Worm (Caenorhabditis elegans) whole organism, early embryonic: ENCODE data around the gene C17H12.2.

Source experiments
- B0310.2 ChIP-seq: sonication (generic microtip); optimal IDR thresholded peaks from 2 replicates; lab custom pipeline; 2016; ENCODE audit warnings: mild to moderate bottlenecking, missing genetic modification characterization, missing compliant biosample characterization
- F13C5.2 ChIP-seq: sonication (generic microtip); optimal IDR thresholded peaks from 2 replicates; lab custom pipeline; 2017; ENCODE audit warnings: mild to moderate bottlenecking, missing genetic modification characterization, inconsistent platforms, missing compliant biosample characterization
- aly-1 ChIP-seq: sonication (generic microtip); optimal IDR thresholded peaks from 2 replicates; lab custom pipeline; 2016; ENCODE audit warnings: missing genetic modification characterization, missing compliant biosample characterization
- ama-1 ChIP-seq: fragments of 150-350 bp; optimal IDR thresholded peaks from 2 replicates; lab custom pipeline; 2014
- ceh-13 ChIP-seq: fragments of 200-800 bp; sonication (Bioruptor generic); optimal IDR thresholded peaks from 2 replicates; lab custom pipeline; 2018; ENCODE audit warnings: mild to moderate bottlenecking, missing genetic modification characterization, missing compliant biosample characterization
- ceh-36 ChIP-seq: sonication (generic microtip); optimal IDR thresholded peaks from 2 replicates; lab custom pipeline; 2016; ENCODE audit warnings: missing genetic modification characterization, inconsistent platforms, missing compliant biosample characterization
- ets-7 ChIP-seq: sonication (generic microtip); optimal IDR thresholded peaks from 2 replicates; lab custom pipeline; 2016; ENCODE audit warnings: missing genotype, missing genetic modification characterization, missing compliant biosample characterization
- flt-1 ChIP-seq: fragments of 200-800 bp; sonication (Bioruptor generic); IDR thresholded peaks from 2 replicates; pipeline ENCODE4 v1.3.6; 2022; ENCODE audit warnings: missing genetic modification characterization, missing compliant biosample characterization
- hmbx-1 ChIP-seq: sonication (generic microtip); optimal IDR thresholded peaks from 2 replicates; lab custom pipeline; 2016; ENCODE audit warnings: mild to moderate bottlenecking, missing genetic modification characterization, missing compliant biosample characterization
- hmg-4 ChIP-seq: fragments of 200-800 bp; sonication (Bioruptor generic); optimal IDR thresholded peaks from 2 replicates; lab custom pipeline; 2018; ENCODE audit warnings: mild to moderate bottlenecking, missing genetic modification characterization, missing compliant biosample characterization
- hnd-1 ChIP-seq: sonication (generic microtip); optimal IDR thresholded peaks from 2 replicates; lab custom pipeline; 2016; ENCODE audit warnings: missing genetic modification characterization, missing compliant biosample characterization
- pes-1 ChIP-seq: fragments of 200-800 bp; sonication (Bioruptor generic); IDR thresholded peaks from 2 replicates; pipeline ENCODE4 v1.3.6; 2022; ENCODE audit warnings: missing genetic modification reagents, missing genetic modification characterization, missing compliant biosample characterization
- scrt-1 ChIP-seq: fragments of 200-800 bp; sonication (Bioruptor generic); IDR thresholded peaks from 2 replicates; pipeline ENCODE4 v1.3.6; 2022; ENCODE audit warnings: missing genetic modification characterization, missing compliant biosample characterization
- sea-1 ChIP-seq: fragments of 200-800 bp; sonication (Bioruptor generic); conservative IDR thresholded peaks from 2 replicates; pipeline ENCODE4 v1.3.6; 2022; ENCODE audit warnings: missing genetic modification characterization, missing compliant biosample characterization
- tbx-11 ChIP-seq: fragments of 200-800 bp; sonication (Bioruptor generic); IDR thresholded peaks from 2 replicates; pipeline ENCODE4 v1.3.6; 2022; ENCODE audit warnings: missing genetic modification characterization, missing compliant biosample characterization
- tbx-37 ChIP-seq: fragments of 200-800 bp; sonication (Bioruptor generic); conservative IDR thresholded peaks from 2 replicates; pipeline ENCODE4 v1.3.6; 2022; ENCODE audit warnings: missing genetic modification reagents, missing genetic modification characterization, missing compliant biosample characterization
- tra-4 ChIP-seq: sonication (generic microtip); optimal IDR thresholded peaks from 2 replicates; lab custom pipeline; 2017; ENCODE audit warnings: missing genetic modification characterization, missing compliant biosample characterization

C17H12.2 gene

ce11 chrIV:6767240-6767639 is 23.0 kb downstream of the C17H12.2 start:
- TF ChIP-seq ets-7 (tag; lab: Kevin White, UChicago): no peak
- peak; percentile 1 for TF ChIP-seq F13C5.2 (tag; lab: Kevin White, UChicago)

DNA sequence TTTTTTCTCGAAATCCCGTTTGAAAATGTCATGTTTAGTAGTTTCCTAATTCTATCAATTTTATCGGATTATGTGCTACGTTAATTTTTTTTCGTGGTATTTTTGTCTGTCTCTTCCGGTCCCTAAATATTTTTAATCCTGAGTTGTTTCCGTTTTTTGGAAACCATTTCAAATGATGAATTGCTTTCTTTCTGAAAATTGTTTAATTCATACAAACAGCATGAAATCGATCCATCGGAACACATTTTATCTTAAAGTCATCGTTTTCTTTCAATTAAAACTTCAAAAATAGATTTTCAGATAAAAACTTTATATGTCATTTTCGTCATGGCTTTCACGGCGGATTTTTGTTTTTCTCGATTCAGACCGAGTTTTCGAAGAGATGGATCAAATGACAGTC is 27.9 kb downstream of the C17H12.2 start, which contains the start of gene spd-3:
Gene spd-3, plus strand, starts transcription at position 301 of the 400 bp plus-strand sequence.
- TF ChIP-seq ets-7 (tag; lab: Kevin White, UChicago) (no peak), ceh-13 (no peak), tbx-11 (GFP tag; lab: Robert Waterston, UW) (no peak), aly-1 (tag; lab: Kevin White, UChicago) (no peak), F13C5.2 (tag; lab: Kevin White, UChicago) (no peak), ama-1 (lab: Kevin White, UChicago) (no peak), hnd-1 (tag; lab: Kevin White, UChicago) (no peak), pes-1 (GFP tag; lab: Robert Waterston, UW) (no peak), hmbx-1 (tag; lab: Kevin White, UChicago) (no peak), hmg-4 (GFP tag; lab: Kevin White, UChicago) (no peak), tra-4 (tag; lab: Kevin White, UChicago) (no peak), ceh-36 (tag; lab: Kevin White, UChicago) (no peak), tbx-37 (GFP tag; lab: Robert Waterston, UW) (no peak)

ce11 chrIV:6757614-6758013 is 32.7 kb downstream of the C17H12.2 start:
- TF ChIP-seq ets-7 (tag; lab: Kevin White, UChicago): no peak
- TF ChIP-seq ceh-36 (tag; lab: Kevin White, UChicago): no peak
- no peak for TF ChIP-seq hmbx-1 (tag; lab: Kevin White, UChicago)
- TF ChIP-seq B0310.2: no peak
- TF ChIP-seq tbx-11 (GFP tag; lab: Robert Waterston, UW): no peak
- no peak for TF ChIP-seq flt-1 (GFP tag; lab: Robert Waterston, UW)
- TF ChIP-seq ceh-13: no peak
- no peak for TF ChIP-seq ama-1 (lab: Kevin White, UChicago)
- no peak for TF ChIP-seq tra-4 (tag; lab: Kevin White, UChicago)
- no peak for TF ChIP-seq hnd-1 (tag; lab: Kevin White, UChicago)
- no peak for TF ChIP-seq sea-1 (GFP tag; lab: Robert Waterston, UW)
- no peak for TF ChIP-seq tbx-37 (GFP tag; lab: Robert Waterston, UW)

DNA sequence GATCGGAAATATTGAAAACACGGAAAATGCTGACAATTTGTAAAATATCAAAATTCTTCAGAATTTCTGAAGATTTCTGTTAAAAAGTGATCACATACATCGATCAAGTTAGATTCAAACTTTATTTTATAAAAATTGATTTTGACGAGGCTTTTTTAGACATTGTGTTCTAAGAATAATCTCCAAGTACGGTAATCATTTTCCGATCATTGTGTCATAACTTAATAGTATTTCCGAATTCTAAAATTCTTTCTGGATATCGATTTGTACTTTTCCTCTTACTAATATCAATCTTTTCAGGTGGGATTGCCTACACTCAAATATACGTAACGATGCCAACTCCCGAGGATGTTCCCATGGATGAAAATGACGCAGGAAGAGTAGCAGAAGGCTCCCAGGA is 33.3 kb downstream of the C17H12.2 start, which contains the start of gene usp-4:
Gene usp-4, plus strand, starts transcription at position 301 of the 400 bp plus-strand sequence.
- no peak for TF ChIP-seq tbx-37 (GFP tag; lab: Robert Waterston, UW)

DNA sequence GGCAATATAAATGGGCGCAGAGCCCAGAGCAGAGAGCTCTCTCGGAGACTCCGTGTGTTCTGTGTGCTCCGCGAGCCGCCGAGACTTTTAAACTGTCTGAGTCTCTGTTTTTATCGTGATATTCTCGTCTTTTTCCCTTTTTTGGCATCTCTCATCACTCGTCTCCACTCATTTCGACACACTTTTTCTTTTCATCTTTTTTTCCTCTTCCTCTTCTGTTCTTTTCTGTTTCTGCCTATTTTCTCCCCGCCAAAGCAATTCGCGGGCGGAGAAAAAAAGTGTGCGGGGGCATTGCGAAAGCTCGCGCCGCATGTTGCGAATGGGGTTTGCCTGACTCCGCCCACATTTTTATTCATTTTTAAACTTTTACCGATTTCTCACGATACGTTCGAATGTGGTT is 33.9 kb downstream of the C17H12.2 start:
- TF ChIP-seq tbx-11 (GFP tag; lab: Robert Waterston, UW) (peak; percentile 80), ama-1 (lab: Kevin White, UChicago) (no peak), flt-1 (GFP tag; lab: Robert Waterston, UW) (peak; percentile 78), tra-4 (tag; lab: Kevin White, UChicago) (no peak), ceh-36 (tag; lab: Kevin White, UChicago) (peak; percentile 71), sea-1 (GFP tag; lab: Robert Waterston, UW) (peak; percentile 91), tbx-37 (GFP tag; lab: Robert Waterston, UW) (peak; percentile 81), F13C5.2 (tag; lab: Kevin White, UChicago) (peak; percentile 94), hmbx-1 (tag; lab: Kevin White, UChicago) (peak; percentile 27), B0310.2 (peak; percentile 47), aly-1 (tag; lab: Kevin White, UChicago) (peak; percentile 82), pes-1 (GFP tag; lab: Robert Waterston, UW) (no peak; the same call in 1 of the 2 replicates), scrt-1 (GFP tag; lab: Robert Waterston, UW) (peak; percentile 83), hmg-4 (GFP tag; lab: Kevin White, UChicago) (peak; percentile 91), ceh-13 (peak; percentile 55), hnd-1 (tag; lab: Kevin White, UChicago) (peak; percentile 60), ets-7 (tag; lab: Kevin White, UChicago) (peak; percentile 69)

DNA sequence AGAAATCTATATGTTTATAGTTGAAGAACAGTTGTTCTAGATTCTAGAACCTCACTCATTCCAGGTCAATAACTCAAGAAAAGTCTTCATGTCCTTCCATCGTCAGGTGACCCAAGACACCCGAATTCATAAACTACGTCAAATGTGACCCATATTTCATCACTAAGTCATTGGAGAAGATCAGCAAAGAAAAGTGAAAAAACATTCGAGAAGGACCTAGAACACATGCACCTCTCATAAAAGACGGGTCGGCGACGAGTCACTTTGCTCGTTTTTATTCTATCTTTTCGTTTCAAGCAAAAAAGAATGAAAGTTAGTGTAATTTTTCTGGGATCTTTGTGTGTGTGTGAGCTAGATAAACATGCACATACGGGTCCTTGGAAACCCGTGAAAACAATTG is 39.1 kb downstream of the C17H12.2 start:
- TF ChIP-seq ets-7 (tag; lab: Kevin White, UChicago): no peak

- no peak for TF ChIP-seq tbx-11 (GFP tag; lab: Robert Waterston, UW)
- TF ChIP-seq pes-1 (GFP tag; lab: Robert Waterston, UW): no peak
- no peak for TF ChIP-seq flt-1 (GFP tag; lab: Robert Waterston, UW)
- no peak for TF ChIP-seq tbx-37 (GFP tag; lab: Robert Waterston, UW)
- no peak for TF ChIP-seq ceh-13
- TF ChIP-seq hnd-1 (tag; lab: Kevin White, UChicago): no peak
- no peak for TF ChIP-seq hmg-4 (GFP tag; lab: Kevin White, UChicago)
- no peak for TF ChIP-seq sea-1 (GFP tag; lab: Robert Waterston, UW)
- no peak for TF ChIP-seq scrt-1 (GFP tag; lab: Robert Waterston, UW)
- TF ChIP-seq aly-1 (tag; lab: Kevin White, UChicago): no peak
- TF ChIP-seq ets-7 (tag; lab: Kevin White, UChicago): no peak
- TF ChIP-seq F13C5.2 (tag; lab: Kevin White, UChicago): no peak
- no peak for TF ChIP-seq tra-4 (tag; lab: Kevin White, UChicago)
- no peak for TF ChIP-seq ceh-36 (tag; lab: Kevin White, UChicago)
- no peak for TF ChIP-seq B0310.2
- TF ChIP-seq ama-1 (lab: Kevin White, UChicago): no peak
- no peak for TF ChIP-seq hmbx-1 (tag; lab: Kevin White, UChicago)
Observed at ce11 chrIV:6750117-6750516, 40.2 kb downstream of the C17H12.2 start.

- TF ChIP-seq ets-7 (tag; lab: Kevin White, UChicago) (no peak), B0310.2 (no peak), hnd-1 (tag; lab: Kevin White, UChicago) (no peak), sea-1 (GFP tag; lab: Robert Waterston, UW) (no peak), tra-4 (tag; lab: Kevin White, UChicago) (no peak), hmg-4 (GFP tag; lab: Kevin White, UChicago) (no peak), flt-1 (GFP tag; lab: Robert Waterston, UW) (no peak), F13C5.2 (tag; lab: Kevin White, UChicago) (no peak), hmbx-1 (tag; lab: Kevin White, UChicago) (no peak), ama-1 (lab: Kevin White, UChicago) (no peak), pes-1 (GFP tag; lab: Robert Waterston, UW) (no peak)
Observed at ce11 chrIV:6748491-6748890, 41.8 kb downstream of the C17H12.2 start, which contains the start of gene lin-45. TSS of gene lin-45 (minus strand) at chrIV:6748572.
